Worm (Caenorhabditis elegans) whole organism, young adult: Measurements from ENCODE around the gene ptr-1.

Experiments used
- F23B12.7 ChIP-seq: sonication (generic microtip); optimal IDR thresholded peaks from 2 replicates; lab custom pipeline; 2017; ENCODE audit warnings: missing genetic modification characterization, mild to moderate bottlenecking, missing compliant biosample characterization, antibody characterized with exemption, moderate library complexity; ENCODE audit not compliant: insufficient read depth
- F37B4.10 ChIP-seq: fragments of 200-800 bp; sonication (Bioruptor generic); IDR thresholded peaks from 2 replicates; pipeline ENCODE4 v1.3.6; 2022; ENCODE audit warnings: missing genetic modification characterization, missing compliant biosample characterization
- F49E8.2 ChIP-seq: sonication (generic microtip); optimal IDR thresholded peaks from 3 replicates; lab custom pipeline; 2017; ENCODE audit warnings: missing genetic modification characterization, mild to moderate bottlenecking, missing compliant biosample characterization, antibody characterized with exemption, moderate library complexity; ENCODE audit not compliant: insufficient read depth
- attf-3 ChIP-seq: fragments of 200-800 bp; sonication (Bioruptor generic); conservative IDR thresholded peaks from 2 replicates; pipeline ENCODE4 v1.3.6; 2022; ENCODE audit warnings: missing genetic modification reagents, missing genetic modification characterization, missing compliant biosample characterization
- egrh-3 ChIP-seq: fragments of 200-800 bp; sonication (Bioruptor generic); IDR thresholded peaks from 2 replicates; pipeline ENCODE4 v1.3.6; 2022; ENCODE audit warnings: missing genetic modification reagents, missing genetic modification characterization, missing compliant biosample characterization
- hrde-1 ChIP-seq: sonication (generic microtip); optimal IDR thresholded peaks from 2 replicates; lab custom pipeline; 2016; ENCODE audit warnings: missing genetic modification characterization, mild to moderate bottlenecking, missing compliant biosample characterization, moderate library complexity, missing genotype, missing genetic modification reagents, borderline replicate concordance
- madf-8 ChIP-seq: fragments of 200-800 bp; sonication (Bioruptor generic); conservative IDR thresholded peaks from 2 replicates; pipeline ENCODE4 v1.3.6; 2022; ENCODE audit warnings: missing genetic modification reagents, missing genetic modification characterization, missing compliant biosample characterization
- mcd-1 ChIP-seq: fragments of 200-800 bp; sonication (Bioruptor generic); IDR thresholded peaks from 2 replicates; pipeline ENCODE4 v1.3.6; 2022; ENCODE audit warnings: missing genetic modification reagents, missing genetic modification characterization, missing compliant biosample characterization
- mes-4 ChIP-seq: sonication (generic microtip); optimal IDR thresholded peaks from 2 replicates; lab custom pipeline; 2016; ENCODE audit warnings: missing genotype, missing genetic modification characterization, missing compliant biosample characterization
- snpc-4 ChIP-seq, 5 experiments: fragments of 150-350 bp in 1 of 5; sonication (generic microtip) in 4 of 5; optimal IDR thresholded peaks; 2 replicates each; lab custom pipeline; 2014 to 2018; ENCODE audit warnings: missing genetic modification characterization in 5 of 5, missing biosample characterization in 3 of 5, antibody characterized with exemption in 2 of 5, mild to moderate bottlenecking in 2 of 5, missing compliant biosample characterization in 2 of 5, missing genotype in 2 of 5, moderate library complexity in 2 of 5, missing genetic modification reagents in 1 of 5
- unc-62 ChIP-seq: fragments of 150-350 bp; optimal IDR thresholded peaks from 2 replicates; lab custom pipeline; 2014; ENCODE audit warnings: missing biosample characterization, missing genetic modification reagents, missing genetic modification characterization
- ztf-22 ChIP-seq: fragments of 200-800 bp; sonication (Bioruptor generic); optimal IDR thresholded peaks from 2 replicates; lab custom pipeline; 2018; ENCODE audit warnings: mild to moderate bottlenecking, missing genetic modification characterization, moderate library complexity, missing compliant biosample characterization

- TF ChIP-seq F37B4.10 (no peak), mcd-1 (no peak), mes-4 (tag; lab: Kevin White, UChicago) (no peak), snpc-4 (GFP tag; optimal IDR thresholded peaks at IDR 0.05; lab: Kevin White, UChicago) (no peak), snpc-4 (tag; optimal IDR thresholded peaks at IDR 0.05; lab: Kevin White, UChicago) (no peak), F23B12.7 (tag; lab: Kevin White, UChicago) (no peak), F49E8.2 (tag; lab: Kevin White, UChicago) (no peak), attf-3 (no peak), hrde-1 (no peak), unc-62 (no peak), ztf-22 (GFP tag; lab: Kevin White, UChicago) (no peak), egrh-3 (GFP tag; lab: Robert Waterston, UW) (no peak), madf-8 (no peak)
Measured at ce11 chrV:9156679-9157078, 24.8 kb downstream of the ptr-1 start, which contains the start of gene B0222.15.
